Worm (Caenorhabditis elegans) whole organism, L1 larva: Measurements from ENCODE around the gene B0416.11.

Experiments used
- F16B12.6 ChIP-seq: fragments of 150-350 bp; optimal IDR thresholded peaks from 2 replicates; lab custom pipeline; 2014; ENCODE audit warnings: missing biosample characterization, missing genetic modification characterization
- Y116A8C.19 ChIP-seq: sonication (generic microtip); optimal IDR thresholded peaks from 2 replicates; lab custom pipeline; 2016; ENCODE audit warnings: missing compliant biosample characterization, missing genetic modification characterization, borderline replicate concordance
- aha-1 ChIP-seq: fragments of 150-350 bp; optimal IDR thresholded peaks from 2 replicates; lab custom pipeline; 2014; ENCODE audit warnings: missing biosample characterization, missing genetic modification characterization
- alr-1 ChIP-seq: fragments of 200-800 bp; sonication (Bioruptor generic); optimal IDR thresholded peaks from 2 replicates; lab custom pipeline; 2018; ENCODE audit warnings: borderline replicate concordance, mild to moderate bottlenecking, missing genetic modification characterization, missing compliant biosample characterization
- ama-1 ChIP-seq: fragments of 150-350 bp; optimal IDR thresholded peaks from 2 replicates; lab custom pipeline; 2014
- ceh-8 ChIP-seq: fragments of 200-800 bp; sonication (Bioruptor generic); optimal IDR thresholded peaks from 2 replicates; lab custom pipeline; 2018; ENCODE audit warnings: mild to moderate bottlenecking, missing genetic modification characterization, moderate library complexity, missing compliant biosample characterization
- ceh-82 ChIP-seq, 3 experiments: fragments of 150-350 bp in 1 of 3; sonication (generic microtip) in 2 of 3; optimal IDR thresholded peaks; 2 replicates each; lab custom pipeline; 2014 to 2017; ENCODE audit warnings: missing biosample characterization in 3 of 3, missing genetic modification characterization in 3 of 3
- ceh-88 ChIP-seq: fragments of 200-800 bp; sonication (Bioruptor generic); IDR thresholded peaks from 2 replicates; pipeline ENCODE4 v1.3.6; 2022; ENCODE audit warnings: missing genetic modification characterization, missing compliant biosample characterization
- ces-1 ChIP-seq: fragments of 150-350 bp; optimal IDR thresholded peaks from 2 replicates; lab custom pipeline; 2014; ENCODE audit warnings: missing biosample characterization, missing genetic modification reagents, missing genetic modification characterization
- dpl-1 ChIP-seq, 3 experiments: fragments of 150-350 bp in 2 of 3; sonication (generic microtip) in 1 of 3; optimal IDR thresholded peaks; 2 replicates each; lab custom pipeline; 2014 to 2017; ENCODE audit warnings: missing biosample characterization in 3 of 3, missing genetic modification characterization in 3 of 3, missing genetic modification reagents in 3 of 3
- egl-13 ChIP-seq: sonication (generic microtip); optimal IDR thresholded peaks from 2 replicates; lab custom pipeline; 2016; ENCODE audit warnings: missing genotype, missing genetic modification reagents, missing genetic modification characterization, missing compliant biosample characterization
- egl-27 ChIP-seq, 2 experiments: fragments of 150-350 bp in 1 of 2; sonication (generic microtip); optimal IDR thresholded peaks; 3 replicates each; lab custom pipeline; 2017 to 2018; ENCODE audit warnings: missing biosample characterization in 2 of 2, missing genetic modification characterization in 2 of 2, missing genetic modification reagents in 2 of 2
- ets-5 ChIP-seq: fragments of 200-800 bp; sonication (Bioruptor generic); IDR thresholded peaks from 2 replicates; pipeline ENCODE4 v1.3.6; 2022; ENCODE audit warnings: missing genetic modification characterization, missing compliant biosample characterization
- fkh-10 ChIP-seq: sonication (generic microtip); optimal IDR thresholded peaks from 2 replicates; lab custom pipeline; 2017; ENCODE audit warnings: missing biosample characterization, missing genetic modification reagents, missing genetic modification characterization
- fkh-4 ChIP-seq: sonication (generic microtip); optimal IDR thresholded peaks from 2 replicates; lab custom pipeline; 2016; ENCODE audit warnings: missing compliant biosample characterization, missing genetic modification characterization, borderline replicate concordance
- fos-1 ChIP-seq: fragments of 150-350 bp; optimal IDR thresholded peaks from 2 replicates; lab custom pipeline; 2014; ENCODE audit warnings: missing biosample characterization, missing genetic modification characterization
- grh-1 ChIP-seq: fragments of 200-800 bp; sonication (Bioruptor generic); IDR thresholded peaks from 2 replicates; pipeline ENCODE4 v1.3.6; 2022; ENCODE audit warnings: missing genetic modification reagents, missing genetic modification characterization, missing compliant biosample characterization
- hpl-2 ChIP-seq: fragments of 150-350 bp; optimal IDR thresholded peaks from 2 replicates; lab custom pipeline; 2014; ENCODE audit warnings: missing biosample characterization, missing genetic modification reagents, missing genetic modification characterization
- irx-1 ChIP-seq: sonication (generic microtip); optimal IDR thresholded peaks from 2 replicates; lab custom pipeline; 2016; ENCODE audit warnings: missing genetic modification characterization, missing compliant biosample characterization
- isw-1 ChIP-seq: fragments of 200-800 bp; sonication (Bioruptor generic); IDR thresholded peaks from 2 replicates; pipeline ENCODE4 v1.3.6; 2022; ENCODE audit warnings: missing genetic modification characterization, missing compliant biosample characterization
- jun-1 ChIP-seq: fragments of 150-350 bp; optimal IDR thresholded peaks from 2 replicates; lab custom pipeline; 2014; ENCODE audit warnings: missing biosample characterization, missing genetic modification reagents, missing genetic modification characterization
- lin-13 ChIP-seq: fragments of 150-350 bp; optimal IDR thresholded peaks from 2 replicates; lab custom pipeline; 2014; ENCODE audit warnings: missing biosample characterization, missing genetic modification reagents, missing genetic modification characterization
- lin-14 ChIP-seq: fragments of 200-800 bp; sonication (Bioruptor generic); optimal IDR thresholded peaks from 2 replicates; lab custom pipeline; 2018; ENCODE audit warnings: mild to moderate bottlenecking, missing genetic modification characterization, moderate library complexity, missing compliant biosample characterization
- lin-15B ChIP-seq: fragments of 150-350 bp; sonication (generic microtip); optimal IDR thresholded peaks from 3 replicates; lab custom pipeline; 2014; ENCODE audit warnings: missing biosample characterization, missing genetic modification characterization
- lin-35 ChIP-seq, 2 experiments: fragments of 150-350 bp; optimal IDR thresholded peaks; 2 replicates each; lab custom pipeline; 2014; ENCODE audit warnings: missing biosample characterization in 2 of 2, missing genetic modification characterization in 2 of 2, missing genetic modification reagents in 2 of 2
- lin-39 ChIP-seq: fragments of 150-350 bp; optimal IDR thresholded peaks from 2 replicates; lab custom pipeline; 2014; ENCODE audit warnings: missing biosample characterization, missing genetic modification reagents, missing genetic modification characterization
- lir-3 ChIP-seq: sonication (generic microtip); optimal IDR thresholded peaks from 2 replicates; lab custom pipeline; 2016; ENCODE audit warnings: mild to moderate bottlenecking, missing genetic modification characterization, moderate library complexity, missing compliant biosample characterization; ENCODE audit not compliant: poor library complexity
- lsy-2 ChIP-seq, 2 experiments: fragments of 150-350 bp; optimal IDR thresholded peaks; 2 replicates each; lab custom pipeline; 2014; ENCODE audit warnings: missing biosample characterization in 2 of 2, missing genetic modification characterization in 2 of 2
- mef-2 ChIP-seq: fragments of 150-350 bp; optimal IDR thresholded peaks from 2 replicates; lab custom pipeline; 2014; ENCODE audit warnings: missing biosample characterization, missing genetic modification characterization
- nhr-20 ChIP-seq: sonication (generic microtip); optimal IDR thresholded peaks from 2 replicates; lab custom pipeline; 2016; ENCODE audit warnings: mild to moderate bottlenecking, missing genetic modification characterization, missing compliant biosample characterization
- nhr-237 ChIP-seq: fragments of 150-350 bp; optimal IDR thresholded peaks from 2 replicates; lab custom pipeline; 2014; ENCODE audit warnings: missing biosample characterization, missing genetic modification characterization
- nhr-28 ChIP-seq: fragments of 150-350 bp; optimal IDR thresholded peaks from 2 replicates; lab custom pipeline; 2014; ENCODE audit warnings: missing biosample characterization, missing genetic modification characterization
- nhr-71 ChIP-seq: sonication (generic microtip); optimal IDR thresholded peaks from 2 replicates; lab custom pipeline; 2016; ENCODE audit warnings: mild to moderate bottlenecking, missing genetic modification characterization, moderate library complexity, missing compliant biosample characterization
- nhr-77 ChIP-seq: fragments of 150-350 bp; optimal IDR thresholded peaks from 2 replicates; lab custom pipeline; 2014; ENCODE audit warnings: missing biosample characterization, missing genetic modification characterization
- nhr-84 ChIP-seq: sonication (generic microtip); optimal IDR thresholded peaks from 2 replicates; lab custom pipeline; 2017; ENCODE audit warnings: missing biosample characterization, missing genetic modification characterization
- nhr-85 ChIP-seq: sonication (generic microtip); peaks from one replicate; lab custom pipeline; 2016; ENCODE audit warnings: missing genetic modification characterization, inconsistent platforms, missing compliant biosample characterization
- nhr-90 ChIP-seq: sonication (generic microtip); optimal IDR thresholded peaks from 2 replicates; lab custom pipeline; 2016; ENCODE audit warnings: mild to moderate bottlenecking, missing genetic modification characterization, missing compliant biosample characterization; ENCODE audit not compliant: poor library complexity
- pag-3 ChIP-seq: sonication (generic microtip); optimal IDR thresholded peaks from 2 replicates; lab custom pipeline; 2017; ENCODE audit warnings: missing genetic modification characterization, mild to moderate bottlenecking, missing compliant biosample characterization, antibody characterized with exemption, borderline replicate concordance; ENCODE audit not compliant: insufficient read depth
- pax-3 ChIP-seq: fragments of 200-800 bp; sonication (Bioruptor generic); optimal IDR thresholded peaks from 2 replicates; lab custom pipeline; 2018; ENCODE audit warnings: mild to moderate bottlenecking, missing genetic modification characterization, moderate library complexity, missing compliant biosample characterization
- pqm-1 ChIP-seq: sonication (generic microtip); optimal IDR thresholded peaks from 3 replicates; lab custom pipeline; 2017; ENCODE audit warnings: missing biosample characterization, missing genetic modification characterization
- rnt-1 ChIP-seq: sonication (generic microtip); optimal IDR thresholded peaks from 2 replicates; lab custom pipeline; 2016; ENCODE audit warnings: mild to moderate bottlenecking, missing genetic modification characterization, moderate library complexity, missing compliant biosample characterization
- skn-1 ChIP-seq: fragments of 150-350 bp; optimal IDR thresholded peaks from 2 replicates; lab custom pipeline; 2014; ENCODE audit warnings: missing biosample characterization, missing genetic modification characterization
- snu-23 ChIP-seq: sonication (generic microtip); optimal IDR thresholded peaks from 2 replicates; lab custom pipeline; 2016; ENCODE audit warnings: missing genetic modification characterization, missing compliant biosample characterization
- swsn-7 ChIP-seq: sonication (generic microtip); optimal IDR thresholded peaks from 2 replicates; lab custom pipeline; 2016; ENCODE audit warnings: missing genetic modification characterization, missing compliant biosample characterization
- tbx-2 ChIP-seq: sonication (generic microtip); optimal IDR thresholded peaks from 2 replicates; lab custom pipeline; 2016; ENCODE audit warnings: missing genetic modification characterization, missing compliant biosample characterization
- tlp-1 ChIP-seq: fragments of 150-350 bp; optimal IDR thresholded peaks from 2 replicates; lab custom pipeline; 2014; ENCODE audit warnings: missing biosample characterization, missing genetic modification characterization
- unc-130 ChIP-seq: fragments of 150-350 bp; optimal IDR thresholded peaks from 2 replicates; lab custom pipeline; 2017; ENCODE audit warnings: missing biosample characterization, missing genetic modification characterization, inconsistent platforms
- unc-30 ChIP-seq: sonication (generic microtip); optimal IDR thresholded peaks from 2 replicates; lab custom pipeline; 2017; ENCODE audit warnings: missing biosample characterization, missing genetic modification characterization
- unc-62 ChIP-seq: fragments of 150-350 bp; optimal IDR thresholded peaks from 2 replicates; lab custom pipeline; 2014; ENCODE audit warnings: missing biosample characterization, missing genetic modification reagents, missing genetic modification characterization
- unc-98 ChIP-seq: fragments of 200-800 bp; sonication (Bioruptor generic); IDR thresholded peaks from 2 replicates; pipeline ENCODE4 v1.3.6; 2022; ENCODE audit warnings: missing genetic modification characterization, missing compliant biosample characterization
- vab-15 ChIP-seq: sonication (generic microtip); optimal IDR thresholded peaks from 2 replicates; lab custom pipeline; 2017; ENCODE audit warnings: missing genotype, mild to moderate bottlenecking, missing genetic modification characterization, missing compliant biosample characterization
- zag-1 ChIP-seq: fragments of 150-350 bp; optimal IDR thresholded peaks from 2 replicates; lab custom pipeline; 2014; ENCODE audit warnings: missing biosample characterization, missing genetic modification characterization
- ztf-11 ChIP-seq, 2 experiments: sonication (generic microtip); optimal IDR thresholded peaks; 2 replicates each; lab custom pipeline; 2016 to 2017; ENCODE audit warnings: missing genetic modification characterization in 2 of 2, missing biosample characterization in 1 of 2, missing compliant biosample characterization in 1 of 2
- ztf-4 ChIP-seq: fragments of 150-350 bp; optimal IDR thresholded peaks from 2 replicates; lab custom pipeline; 2014; ENCODE audit warnings: missing biosample characterization, missing genetic modification characterization

Gene B0416.11

ce11 chrX:9296591-9296990 lies 13.7 kb upstream of the B0416.11 start, which contains the start of gene gly-13:
gly-13 (minus strand) TSS chrX:9296622.
- no peak for TF ChIP-seq nhr-28 (tag; lab: Kevin White, UChicago)
- TF ChIP-seq ceh-8: no peak
- no peak for TF ChIP-seq mef-2 (tag; lab: Kevin White, UChicago)
- TF ChIP-seq pax-3: no peak
- no peak for TF ChIP-seq zag-1 (tag; lab: Kevin White, UChicago)
- no peak for TF ChIP-seq ceh-88 (GFP tag; lab: Robert Waterston, UW)
- peak; percentile 49 for TF ChIP-seq nhr-71 (tag; lab: Kevin White, UChicago)
- TF ChIP-seq tbx-2 (tag; lab: Kevin White, UChicago): peak; percentile 17
- no peak for TF ChIP-seq nhr-77 (tag; lab: Kevin White, UChicago)
- TF ChIP-seq unc-130: peak; percentile 60
- TF ChIP-seq ces-1 (GFP tag; lab: Kevin White, UChicago): no peak
- TF ChIP-seq rnt-1 (tag; lab: Kevin White, UChicago): peak; percentile 60
- no peak for TF ChIP-seq ama-1 (lab: Kevin White, UChicago)
- TF ChIP-seq lin-35 (GFP tag; optimal IDR thresholded peaks at IDR 0.05; lab: Kevin White, UChicago): peak in 1 of 2 experiments; percentile 33
- TF ChIP-seq alr-1 (tag; lab: Kevin White, UChicago): no peak
- TF ChIP-seq tlp-1 (tag; lab: Kevin White, UChicago): no peak
- TF ChIP-seq dpl-1 (GFP tag; optimal IDR thresholded peaks at IDR 0.05; lab: Kevin White, UChicago): peak in 1 of 3 experiments; percentile 10
- TF ChIP-seq lin-15B (tag; lab: Kevin White, UChicago): no peak
- no peak for TF ChIP-seq aha-1
- TF ChIP-seq nhr-20 (tag; lab: Kevin White, UChicago): peak; percentile 27
- TF ChIP-seq unc-62 (GFP tag; lab: Kevin White, UChicago): no peak
- TF ChIP-seq jun-1 (tag; lab: Kevin White, UChicago): no peak
- no peak for TF ChIP-seq unc-98
- TF ChIP-seq pqm-1: no peak
- no peak for TF ChIP-seq egl-27 (tag; optimal IDR thresholded peaks at IDR 0.05; lab: Kevin White, UChicago)
- TF ChIP-seq pag-3: no peak
- TF ChIP-seq lin-14 (GFP tag; lab: Kevin White, UChicago): peak; percentile 31
- no peak for TF ChIP-seq ztf-11 (tag; optimal IDR thresholded peaks at IDR 0.05; lab: Kevin White, UChicago)
- no peak for TF ChIP-seq fkh-10 (GFP tag; lab: Kevin White, UChicago)
- peak; percentile 5 for TF ChIP-seq irx-1
- no peak for TF ChIP-seq vab-15 (tag; lab: Kevin White, UChicago)
- peak; percentile 49 for TF ChIP-seq nhr-90 (tag; lab: Kevin White, UChicago)
- no peak for TF ChIP-seq lin-39 (tag; lab: Kevin White, UChicago)
- no peak for TF ChIP-seq F16B12.6 (tag; lab: Kevin White, UChicago)
- TF ChIP-seq nhr-84 (tag; lab: Kevin White, UChicago): no peak
- TF ChIP-seq grh-1 (GFP tag; lab: Robert Waterston, UW): no peak
- TF ChIP-seq lsy-2 (tag; optimal IDR thresholded peaks at IDR 0.05; lab: Kevin White, UChicago): peak in 1 of 2 experiments; percentile 30
- no peak for TF ChIP-seq ets-5
- no peak for TF ChIP-seq lin-13 (GFP tag; lab: Kevin White, UChicago)
- TF ChIP-seq skn-1 (tag; lab: Kevin White, UChicago): peak; percentile 9
- no peak for TF ChIP-seq nhr-237 (tag; lab: Kevin White, UChicago)
- no peak for TF ChIP-seq unc-30 (tag; lab: Kevin White, UChicago)
- TF ChIP-seq isw-1: no peak
- no peak for TF ChIP-seq hpl-2 (GFP tag; lab: Kevin White, UChicago)
- TF ChIP-seq egl-13 (tag; lab: Kevin White, UChicago): no peak
- no peak for TF ChIP-seq fkh-4
- TF ChIP-seq lir-3 (tag; lab: Kevin White, UChicago): no peak
- peak; percentile 51 for TF ChIP-seq snu-23 (GFP tag; lab: Kevin White, UChicago)
- TF ChIP-seq ceh-82 (tag; optimal IDR thresholded peaks at IDR 0.05; lab: Kevin White, UChicago): no peak
- TF ChIP-seq ztf-4 (tag; lab: Kevin White, UChicago): no peak
- peak; percentile 48 for TF ChIP-seq nhr-85 (tag; lab: Kevin White, UChicago)
- TF ChIP-seq swsn-7: peak; percentile 33
- no peak for TF ChIP-seq fos-1 (tag; lab: Kevin White, UChicago)
- TF ChIP-seq Y116A8C.19 (tag; lab: Kevin White, UChicago): no peak
